Worm (Caenorhabditis elegans) whole organism, early embryonic: ENCODE measurements around the gene str-39.

Experiments
- B0310.2 ChIP-seq: sonication (generic microtip); optimal IDR thresholded peaks from 2 replicates; lab custom pipeline; 2016; ENCODE audit warnings: mild to moderate bottlenecking, missing genetic modification characterization, missing compliant biosample characterization
- aly-1 ChIP-seq: sonication (generic microtip); optimal IDR thresholded peaks from 2 replicates; lab custom pipeline; 2016; ENCODE audit warnings: missing genetic modification characterization, missing compliant biosample characterization
- ama-1 ChIP-seq: fragments of 150-350 bp; optimal IDR thresholded peaks from 2 replicates; lab custom pipeline; 2014
- ceh-13 ChIP-seq: fragments of 200-800 bp; sonication (Bioruptor generic); optimal IDR thresholded peaks from 2 replicates; lab custom pipeline; 2018; ENCODE audit warnings: mild to moderate bottlenecking, missing genetic modification characterization, missing compliant biosample characterization
- ets-7 ChIP-seq: sonication (generic microtip); optimal IDR thresholded peaks from 2 replicates; lab custom pipeline; 2016; ENCODE audit warnings: missing genotype, missing genetic modification characterization, missing compliant biosample characterization
- flt-1 ChIP-seq: fragments of 200-800 bp; sonication (Bioruptor generic); IDR thresholded peaks from 2 replicates; pipeline ENCODE4 v1.3.6; 2022; ENCODE audit warnings: missing genetic modification characterization, missing compliant biosample characterization
- hmbx-1 ChIP-seq: sonication (generic microtip); optimal IDR thresholded peaks from 2 replicates; lab custom pipeline; 2016; ENCODE audit warnings: mild to moderate bottlenecking, missing genetic modification characterization, missing compliant biosample characterization
- hmg-4 ChIP-seq: fragments of 200-800 bp; sonication (Bioruptor generic); optimal IDR thresholded peaks from 2 replicates; lab custom pipeline; 2018; ENCODE audit warnings: mild to moderate bottlenecking, missing genetic modification characterization, missing compliant biosample characterization
- pes-1 ChIP-seq: fragments of 200-800 bp; sonication (Bioruptor generic); IDR thresholded peaks from 2 replicates; pipeline ENCODE4 v1.3.6; 2022; ENCODE audit warnings: missing genetic modification reagents, missing genetic modification characterization, missing compliant biosample characterization
- scrt-1 ChIP-seq: fragments of 200-800 bp; sonication (Bioruptor generic); IDR thresholded peaks from 2 replicates; pipeline ENCODE4 v1.3.6; 2022; ENCODE audit warnings: missing genetic modification characterization, missing compliant biosample characterization

- TF ChIP-seq ama-1 (lab: Kevin White, UChicago), result no peak
- no peak for TF ChIP-seq scrt-1
- TF ChIP-seq flt-1 (GFP tag; lab: Robert Waterston, UW), result no peak
- no peak for TF ChIP-seq ceh-13 (GFP tag; lab: Kevin White, UChicago)
- no peak for TF ChIP-seq pes-1 (GFP tag; lab: Robert Waterston, UW)
- no peak for TF ChIP-seq ets-7 (tag; lab: Kevin White, UChicago)
- TF ChIP-seq aly-1, result no peak
- TF ChIP-seq B0310.2 (tag; lab: Kevin White, UChicago), result no peak
- TF ChIP-seq hmbx-1 (tag; lab: Kevin White, UChicago), result no peak
- no peak for TF ChIP-seq hmg-4 (GFP tag; lab: Kevin White, UChicago)
These were observed 6.8 kb downstream of the str-39 start for ce11 chrV:2872947-2873346.
